Worm (Caenorhabditis elegans) whole organism, late embryonic: ENCODE results near the gene srp-3.

Experiments used
- F13H6.1 ChIP-seq: sonication (generic microtip); optimal IDR thresholded peaks from 2 replicates; lab custom pipeline; 2016; ENCODE audit warnings: missing genetic modification characterization, missing compliant biosample characterization
- ama-1 ChIP-seq: fragments of 150-350 bp; optimal IDR thresholded peaks from 2 replicates; lab custom pipeline; 2014
- ceh-18 ChIP-seq: sonication (generic microtip); optimal IDR thresholded peaks from 2 replicates; lab custom pipeline; 2016; ENCODE audit warnings: missing genetic modification characterization, missing compliant biosample characterization
- ceh-34 ChIP-seq: sonication (generic microtip); optimal IDR thresholded peaks from 2 replicates; lab custom pipeline; 2016; ENCODE audit warnings: mild to moderate bottlenecking, missing genetic modification characterization, missing compliant biosample characterization
- dmd-4 ChIP-seq: sonication (generic microtip); optimal IDR thresholded peaks from 2 replicates; lab custom pipeline; 2016; ENCODE audit warnings: borderline replicate concordance, missing genetic modification characterization, missing compliant biosample characterization
- hlh-15 ChIP-seq: sonication (generic microtip); optimal IDR thresholded peaks from 2 replicates; lab custom pipeline; 2016; ENCODE audit warnings: missing genetic modification characterization, missing compliant biosample characterization
- mec-3 ChIP-seq: sonication (generic microtip); optimal IDR thresholded peaks from 2 replicates; lab custom pipeline; 2016; ENCODE audit warnings: borderline replicate concordance, missing genetic modification characterization, missing compliant biosample characterization
- tbx-2 ChIP-seq: sonication (generic microtip); optimal IDR thresholded peaks from 2 replicates; lab custom pipeline; 2016; ENCODE audit warnings: missing genetic modification characterization, missing compliant biosample characterization

ce11 chrV:1911102-1911501 lies 2.5 kb downstream of the srp-3 start, which contains the start of gene Y32G9A.3:
- no peak for TF ChIP-seq F13H6.1
- no peak for TF ChIP-seq hlh-15 (tag; lab: Kevin White, UChicago)
- no peak for TF ChIP-seq ceh-18 (tag; lab: Kevin White, UChicago)
- no peak for TF ChIP-seq ceh-34
- no peak for TF ChIP-seq mec-3
- TF ChIP-seq ama-1 (lab: Kevin White, UChicago) = no peak
- TF ChIP-seq dmd-4 (tag; lab: Kevin White, UChicago) = no peak
- TF ChIP-seq tbx-2 = no peak
